Worm (Caenorhabditis elegans) whole organism, early embryonic: Measurements from ENCODE around the gene F52C12.2.

Source experiments
- B0310.2 ChIP-seq: sonication (generic microtip); optimal IDR thresholded peaks from 2 replicates; lab custom pipeline; 2016; ENCODE audit warnings: mild to moderate bottlenecking, missing genetic modification characterization, missing compliant biosample characterization
- F13C5.2 ChIP-seq: sonication (generic microtip); optimal IDR thresholded peaks from 2 replicates; lab custom pipeline; 2017; ENCODE audit warnings: mild to moderate bottlenecking, missing genetic modification characterization, inconsistent platforms, missing compliant biosample characterization
- aly-1 ChIP-seq: sonication (generic microtip); optimal IDR thresholded peaks from 2 replicates; lab custom pipeline; 2016; ENCODE audit warnings: missing genetic modification characterization, missing compliant biosample characterization
- ama-1 ChIP-seq: fragments of 150-350 bp; optimal IDR thresholded peaks from 2 replicates; lab custom pipeline; 2014
- ceh-13 ChIP-seq: fragments of 200-800 bp; sonication (Bioruptor generic); optimal IDR thresholded peaks from 2 replicates; lab custom pipeline; 2018; ENCODE audit warnings: mild to moderate bottlenecking, missing genetic modification characterization, missing compliant biosample characterization
- ceh-36 ChIP-seq: sonication (generic microtip); optimal IDR thresholded peaks from 2 replicates; lab custom pipeline; 2016; ENCODE audit warnings: missing genetic modification characterization, inconsistent platforms, missing compliant biosample characterization
- ets-7 ChIP-seq: sonication (generic microtip); optimal IDR thresholded peaks from 2 replicates; lab custom pipeline; 2016; ENCODE audit warnings: missing genotype, missing genetic modification characterization, missing compliant biosample characterization
- flt-1 ChIP-seq: fragments of 200-800 bp; sonication (Bioruptor generic); IDR thresholded peaks from 2 replicates; pipeline ENCODE4 v1.3.6; 2022; ENCODE audit warnings: missing genetic modification characterization, missing compliant biosample characterization
- hmbx-1 ChIP-seq: sonication (generic microtip); optimal IDR thresholded peaks from 2 replicates; lab custom pipeline; 2016; ENCODE audit warnings: mild to moderate bottlenecking, missing genetic modification characterization, missing compliant biosample characterization
- hmg-4 ChIP-seq: fragments of 200-800 bp; sonication (Bioruptor generic); optimal IDR thresholded peaks from 2 replicates; lab custom pipeline; 2018; ENCODE audit warnings: mild to moderate bottlenecking, missing genetic modification characterization, missing compliant biosample characterization
- hnd-1 ChIP-seq: sonication (generic microtip); optimal IDR thresholded peaks from 2 replicates; lab custom pipeline; 2016; ENCODE audit warnings: missing genetic modification characterization, missing compliant biosample characterization
- pes-1 ChIP-seq: fragments of 200-800 bp; sonication (Bioruptor generic); IDR thresholded peaks from 2 replicates; pipeline ENCODE4 v1.3.6; 2022; ENCODE audit warnings: missing genetic modification reagents, missing genetic modification characterization, missing compliant biosample characterization
- scrt-1 ChIP-seq: fragments of 200-800 bp; sonication (Bioruptor generic); IDR thresholded peaks from 2 replicates; pipeline ENCODE4 v1.3.6; 2022; ENCODE audit warnings: missing genetic modification characterization, missing compliant biosample characterization
- sea-1 ChIP-seq: fragments of 200-800 bp; sonication (Bioruptor generic); conservative IDR thresholded peaks from 2 replicates; pipeline ENCODE4 v1.3.6; 2022; ENCODE audit warnings: missing genetic modification characterization, missing compliant biosample characterization
- tbx-11 ChIP-seq: fragments of 200-800 bp; sonication (Bioruptor generic); IDR thresholded peaks from 2 replicates; pipeline ENCODE4 v1.3.6; 2022; ENCODE audit warnings: missing genetic modification characterization, missing compliant biosample characterization
- tbx-37 ChIP-seq: fragments of 200-800 bp; sonication (Bioruptor generic); conservative IDR thresholded peaks from 2 replicates; pipeline ENCODE4 v1.3.6; 2022; ENCODE audit warnings: missing genetic modification reagents, missing genetic modification characterization, missing compliant biosample characterization
- tra-4 ChIP-seq: sonication (generic microtip); optimal IDR thresholded peaks from 2 replicates; lab custom pipeline; 2017; ENCODE audit warnings: missing genetic modification characterization, missing compliant biosample characterization

The F52C12.2 gene

ce11 chrIV:1990843-1991339, 37.5 kb downstream of the F52C12.2 start:
- TF ChIP-seq hnd-1 (tag; lab: Kevin White, UChicago) (no peak), ama-1 (no peak), F13C5.2 (tag; lab: Kevin White, UChicago) (no peak), B0310.2 (no peak), flt-1 (GFP tag; lab: Robert Waterston, UW) (no peak), tbx-37 (GFP tag; lab: Robert Waterston, UW) (no peak), tbx-11 (no peak), ets-7 (tag; lab: Kevin White, UChicago) (no peak), ceh-36 (tag; lab: Kevin White, UChicago) (no peak), aly-1 (tag; lab: Kevin White, UChicago) (no peak), hmg-4 (GFP tag; lab: Kevin White, UChicago) (no peak), tra-4 (tag; lab: Kevin White, UChicago) (no peak), pes-1 (GFP tag; lab: Robert Waterston, UW) (no peak), hmbx-1 (no peak), scrt-1 (GFP tag; lab: Robert Waterston, UW) (no peak), sea-1 (GFP tag; lab: Robert Waterston, UW) (no peak), ceh-13 (GFP tag; lab: Kevin White, UChicago) (no peak)

ce11 chrIV:1992789-1993188, 39.4 kb downstream of the F52C12.2 start, which contains the start of gene xpc-1:
Gene xpc-1, plus strand, starts transcription at chrIV:1993089.
- TF ChIP-seq F13C5.2 (tag; lab: Kevin White, UChicago), result no peak
- no peak for TF ChIP-seq scrt-1 (GFP tag; lab: Robert Waterston, UW)
- no peak for TF ChIP-seq sea-1 (GFP tag; lab: Robert Waterston, UW)
- TF ChIP-seq aly-1 (tag; lab: Kevin White, UChicago), result no peak
- TF ChIP-seq tbx-37 (GFP tag; lab: Robert Waterston, UW), result no peak
- no peak for TF ChIP-seq hmg-4 (GFP tag; lab: Kevin White, UChicago)
- no peak for TF ChIP-seq ceh-13 (GFP tag; lab: Kevin White, UChicago)
- TF ChIP-seq ets-7 (tag; lab: Kevin White, UChicago), result no peak
- no peak for TF ChIP-seq hnd-1 (tag; lab: Kevin White, UChicago)
- no peak for TF ChIP-seq ceh-36 (tag; lab: Kevin White, UChicago)
- no peak for TF ChIP-seq pes-1 (GFP tag; lab: Robert Waterston, UW)
- no peak for TF ChIP-seq flt-1 (GFP tag; lab: Robert Waterston, UW)
- TF ChIP-seq hmbx-1, result no peak
- TF ChIP-seq tra-4 (tag; lab: Kevin White, UChicago), result no peak
- no peak for TF ChIP-seq tbx-11
- no peak for TF ChIP-seq B0310.2
- TF ChIP-seq ama-1, result no peak

ce11 chrIV:1997762-1998161, 44.4 kb downstream of the F52C12.2 start:
- TF ChIP-seq B0310.2 (no peak), tbx-37 (GFP tag; lab: Robert Waterston, UW) (no peak), ets-7 (tag; lab: Kevin White, UChicago) (no peak), pes-1 (GFP tag; lab: Robert Waterston, UW) (no peak), tbx-11 (no peak), hmbx-1 (no peak), scrt-1 (GFP tag; lab: Robert Waterston, UW) (no peak)

- no peak for TF ChIP-seq tbx-11
- TF ChIP-seq ceh-13 (GFP tag; lab: Kevin White, UChicago), result no peak
- TF ChIP-seq ama-1, result no peak
- no peak for TF ChIP-seq pes-1 (GFP tag; lab: Robert Waterston, UW)
- TF ChIP-seq tra-4 (tag; lab: Kevin White, UChicago), result no peak
- no peak for TF ChIP-seq aly-1 (tag; lab: Kevin White, UChicago)
- no peak for TF ChIP-seq B0310.2
- TF ChIP-seq F13C5.2 (tag; lab: Kevin White, UChicago), result no peak
- no peak for TF ChIP-seq hmg-4 (GFP tag; lab: Kevin White, UChicago)
- no peak for TF ChIP-seq sea-1 (GFP tag; lab: Robert Waterston, UW)
- no peak for TF ChIP-seq tbx-37 (GFP tag; lab: Robert Waterston, UW)
- no peak for TF ChIP-seq hmbx-1
- no peak for TF ChIP-seq hnd-1 (tag; lab: Kevin White, UChicago)
- no peak for TF ChIP-seq ceh-36 (tag; lab: Kevin White, UChicago)
- TF ChIP-seq scrt-1 (GFP tag; lab: Robert Waterston, UW), result no peak
Measured at ce11 chrIV:2002290-2002689, 48.9 kb downstream of the F52C12.2 start.
